Worm (Caenorhabditis elegans): Measurements from ENCODE around the gene T14G10.8.

Gene T14G10.8

ce11 chrIV:10155475-10155874, 8.7 kb upstream of the T14G10.8 start, which contains the start of gene ttr-54:
Gene ttr-54, plus strand, starts transcription at chrIV:10155775.
- TF ChIP-seq hmbx-1 (tag; optimal IDR thresholded peaks at IDR 0.05) (no peak), tbx-37 (GFP tag; conservative IDR thresholded peaks at IDR 0.05) (no peak), ets-7 (tag; optimal IDR thresholded peaks at IDR 0.05) (no peak)

- TF ChIP-seq hmbx-1 (tag; optimal IDR thresholded peaks at IDR 0.05) (no peak), hnd-1 (tag; optimal IDR thresholded peaks at IDR 0.05) (no peak), ceh-13 (GFP tag; optimal IDR thresholded peaks at IDR 0.05) (no peak), ets-7 (tag; optimal IDR thresholded peaks at IDR 0.05) (no peak), hmg-4 (GFP tag; optimal IDR thresholded peaks at IDR 0.05) (no peak)
Measured at ce11 chrIV:10153479-10153878, 6.7 kb upstream of the T14G10.8 start.

ce11 chrIV:10151439-10151997, 4.7 kb upstream of the T14G10.8 start, which contains the start of gene copg-1:
Gene copg-1, plus strand, starts transcription at chrIV:10151947.
- TF ChIP-seq tbx-11 (GFP tag; IDR thresholded peaks at IDR 0.05) = no peak
- TF ChIP-seq ets-7 (tag; optimal IDR thresholded peaks at IDR 0.05) = no peak
- no peak for TF ChIP-seq flt-1 (GFP tag; IDR thresholded peaks at IDR 0.05)
- no peak for TF ChIP-seq F13C5.2 (tag; optimal IDR thresholded peaks at IDR 0.05)
- no peak for TF ChIP-seq sea-1 (GFP tag; conservative IDR thresholded peaks at IDR 0.05)
- no peak for TF ChIP-seq pes-1 (GFP tag; IDR thresholded peaks at IDR 0.05)
- no peak for TF ChIP-seq scrt-1 (GFP tag; IDR thresholded peaks at IDR 0.05)

- TF ChIP-seq F13C5.2 (tag; optimal IDR thresholded peaks at IDR 0.05) (no peak), hmg-4 (GFP tag; optimal IDR thresholded peaks at IDR 0.05) (no peak), scrt-1 (GFP tag; IDR thresholded peaks at IDR 0.05) (no peak)
Measured at ce11 chrIV:10150552-10151004, 3.8 kb upstream of the T14G10.8 start, which contains the start of gene tsp-12. Gene tsp-12, minus strand, starts transcription at chrIV:10150602.

- TF ChIP-seq hnd-1 (tag; optimal IDR thresholded peaks at IDR 0.05) (no peak), ets-7 (tag; optimal IDR thresholded peaks at IDR 0.05) (no peak), tbx-11 (GFP tag; IDR thresholded peaks at IDR 0.05) (no peak), tra-4 (tag; optimal IDR thresholded peaks at IDR 0.05) (no peak), F13C5.2 (tag; optimal IDR thresholded peaks at IDR 0.05) (no peak), ama-1 (optimal IDR thresholded peaks at IDR 0.05) (no peak), tbx-37 (GFP tag; conservative IDR thresholded peaks at IDR 0.05) (no peak), pes-1 (GFP tag; IDR thresholded peaks at IDR 0.05) (no peak), sea-1 (GFP tag; conservative IDR thresholded peaks at IDR 0.05) (no peak), flt-1 (GFP tag; IDR thresholded peaks at IDR 0.05) (no peak), hmg-4 (GFP tag; optimal IDR thresholded peaks at IDR 0.05) (no peak), scrt-1 (GFP tag; IDR thresholded peaks at IDR 0.05) (no peak), hmbx-1 (tag; optimal IDR thresholded peaks at IDR 0.05) (no peak), aly-1 (tag; optimal IDR thresholded peaks at IDR 0.05) (no peak), ceh-36 (tag; optimal IDR thresholded peaks at IDR 0.05) (no peak), ceh-13 (GFP tag; optimal IDR thresholded peaks at IDR 0.05) (no peak), B0310.2 (tag; optimal IDR thresholded peaks at IDR 0.05) (no peak)
Measured at ce11 chrIV:10148938-10149337, 2.2 kb upstream of the T14G10.8 start, which contains the start of gene pigs-1. Gene pigs-1, minus strand, starts transcription at chrIV:10149038.

- no peak for TF ChIP-seq B0310.2 (tag; optimal IDR thresholded peaks at IDR 0.05)
- no peak for TF ChIP-seq hmg-4 (GFP tag; optimal IDR thresholded peaks at IDR 0.05)
- TF ChIP-seq hnd-1 (tag; optimal IDR thresholded peaks at IDR 0.05) = no peak
- TF ChIP-seq scrt-1 (GFP tag; IDR thresholded peaks at IDR 0.05) = no peak
- no peak for TF ChIP-seq ama-1 (optimal IDR thresholded peaks at IDR 0.05)
- no peak for TF ChIP-seq tbx-11 (GFP tag; IDR thresholded peaks at IDR 0.05)
- TF ChIP-seq tra-4 (tag; optimal IDR thresholded peaks at IDR 0.05) = no peak
- TF ChIP-seq aly-1 (tag; optimal IDR thresholded peaks at IDR 0.05) = no peak
- no peak for TF ChIP-seq pes-1 (GFP tag; IDR thresholded peaks at IDR 0.05)
- TF ChIP-seq flt-1 (GFP tag; IDR thresholded peaks at IDR 0.05) = no peak
Measured at ce11 chrIV:10144909-10145308, 1.9 kb downstream of the T14G10.8 start.

- TF ChIP-seq hmbx-1 (tag; optimal IDR thresholded peaks at IDR 0.05) (no peak), pes-1 (GFP tag; IDR thresholded peaks at IDR 0.05) (no peak), tbx-37 (GFP tag; conservative IDR thresholded peaks at IDR 0.05) (no peak), scrt-1 (GFP tag; IDR thresholded peaks at IDR 0.05) (no peak), hnd-1 (tag; optimal IDR thresholded peaks at IDR 0.05) (no peak), aly-1 (tag; optimal IDR thresholded peaks at IDR 0.05) (no peak)
Measured at ce11 chrIV:10144487-10144886, 2.3 kb downstream of the T14G10.8 start.

ce11 chrIV:10143640-10144039, 3.1 kb downstream of the T14G10.8 start, which contains the start of gene msp-38:
Gene msp-38, minus strand, starts transcription at chrIV:10143740.
- TF ChIP-seq ama-1 (optimal IDR thresholded peaks at IDR 0.05) (no peak), ceh-13 (GFP tag; optimal IDR thresholded peaks at IDR 0.05) (no peak), ceh-36 (tag; optimal IDR thresholded peaks at IDR 0.05) (no peak), F13C5.2 (tag; optimal IDR thresholded peaks at IDR 0.05) (no peak), hmg-4 (GFP tag; optimal IDR thresholded peaks at IDR 0.05) (no peak), hmbx-1 (tag; optimal IDR thresholded peaks at IDR 0.05) (no peak), tra-4 (tag; optimal IDR thresholded peaks at IDR 0.05) (no peak), tbx-37 (GFP tag; conservative IDR thresholded peaks at IDR 0.05) (no peak), ets-7 (tag; optimal IDR thresholded peaks at IDR 0.05) (no peak), tbx-11 (GFP tag; IDR thresholded peaks at IDR 0.05) (no peak), sea-1 (GFP tag; conservative IDR thresholded peaks at IDR 0.05) (no peak), hnd-1 (tag; optimal IDR thresholded peaks at IDR 0.05) (no peak)
